Worm (Caenorhabditis elegans) whole organism, L1 larva: ENCODE results near the gene tbc-18.

Source experiments
- C16A3.4 ChIP-seq: fragments of 150-350 bp; optimal IDR thresholded peaks from 2 replicates; lab custom pipeline; 2014; ENCODE audit warnings: missing biosample characterization, missing genetic modification characterization
- F16B12.6 ChIP-seq: fragments of 150-350 bp; optimal IDR thresholded peaks from 2 replicates; lab custom pipeline; 2014; ENCODE audit warnings: missing biosample characterization, missing genetic modification characterization
- Y116A8C.19 ChIP-seq: sonication (generic microtip); optimal IDR thresholded peaks from 2 replicates; lab custom pipeline; 2016; ENCODE audit warnings: missing compliant biosample characterization, missing genetic modification characterization, borderline replicate concordance
- aha-1 ChIP-seq: fragments of 150-350 bp; optimal IDR thresholded peaks from 2 replicates; lab custom pipeline; 2014; ENCODE audit warnings: missing biosample characterization, missing genetic modification characterization
- aly-2 ChIP-seq: fragments of 150-350 bp; optimal IDR thresholded peaks from 2 replicates; lab custom pipeline; 2014; ENCODE audit warnings: missing biosample characterization, missing genetic modification characterization
- blmp-1 ChIP-seq: fragments of 150-350 bp; optimal IDR thresholded peaks from 2 replicates; lab custom pipeline; 2014; ENCODE audit warnings: missing biosample characterization, missing genetic modification characterization
- ceh-63 ChIP-seq: fragments of 200-800 bp; sonication (Bioruptor generic); optimal IDR thresholded peaks from 2 replicates; lab custom pipeline; 2018; ENCODE audit warnings: mild to moderate bottlenecking, missing genetic modification characterization, missing compliant biosample characterization
- ceh-8 ChIP-seq: fragments of 200-800 bp; sonication (Bioruptor generic); optimal IDR thresholded peaks from 2 replicates; lab custom pipeline; 2018; ENCODE audit warnings: mild to moderate bottlenecking, missing genetic modification characterization, moderate library complexity, missing compliant biosample characterization
- ceh-82 ChIP-seq, 3 experiments: fragments of 150-350 bp in 1 of 3; sonication (generic microtip) in 2 of 3; optimal IDR thresholded peaks; 2 replicates each; lab custom pipeline; 2014 to 2017; ENCODE audit warnings: missing biosample characterization in 3 of 3, missing genetic modification characterization in 3 of 3
- ces-1 ChIP-seq: fragments of 150-350 bp; optimal IDR thresholded peaks from 2 replicates; lab custom pipeline; 2014; ENCODE audit warnings: missing biosample characterization, missing genetic modification reagents, missing genetic modification characterization
- egl-27 ChIP-seq, 2 experiments: fragments of 150-350 bp in 1 of 2; sonication (generic microtip); optimal IDR thresholded peaks; 3 replicates each; lab custom pipeline; 2017 to 2018; ENCODE audit warnings: missing biosample characterization in 2 of 2, missing genetic modification characterization in 2 of 2, missing genetic modification reagents in 2 of 2
- elt-2 ChIP-seq: sonication (generic microtip); optimal IDR thresholded peaks from 2 replicates; lab custom pipeline; 2016; ENCODE audit warnings: missing genetic modification characterization, mild to moderate bottlenecking, inconsistent platforms, missing compliant biosample characterization, missing genetic modification reagents
- elt-3 ChIP-seq, 6 experiments: fragments of 150-350 bp in 1 of 6; sonication (generic microtip); optimal IDR thresholded peaks; 2 replicates each; lab custom pipeline; 2017 to 2018; ENCODE audit warnings: missing biosample characterization in 6 of 6, missing genetic modification characterization in 6 of 6, inconsistent platforms in 1 of 6
- ets-5 ChIP-seq: fragments of 200-800 bp; sonication (Bioruptor generic); IDR thresholded peaks from 2 replicates; pipeline ENCODE4 v1.3.6; 2022; ENCODE audit warnings: missing genetic modification characterization, missing compliant biosample characterization
- fkh-10 ChIP-seq: sonication (generic microtip); optimal IDR thresholded peaks from 2 replicates; lab custom pipeline; 2017; ENCODE audit warnings: missing biosample characterization, missing genetic modification reagents, missing genetic modification characterization
- fkh-4 ChIP-seq: sonication (generic microtip); optimal IDR thresholded peaks from 2 replicates; lab custom pipeline; 2016; ENCODE audit warnings: missing compliant biosample characterization, missing genetic modification characterization, borderline replicate concordance
- fkh-8 ChIP-seq: sonication (generic microtip); optimal IDR thresholded peaks from 2 replicates; lab custom pipeline; 2016; ENCODE audit warnings: mild to moderate bottlenecking, missing genetic modification characterization, missing compliant biosample characterization
- fos-1 ChIP-seq: fragments of 150-350 bp; optimal IDR thresholded peaks from 2 replicates; lab custom pipeline; 2014; ENCODE audit warnings: missing biosample characterization, missing genetic modification characterization
- grh-1 ChIP-seq: fragments of 200-800 bp; sonication (Bioruptor generic); IDR thresholded peaks from 2 replicates; pipeline ENCODE4 v1.3.6; 2022; ENCODE audit warnings: missing genetic modification reagents, missing genetic modification characterization, missing compliant biosample characterization
- hlh-17 ChIP-seq: fragments of 200-800 bp; sonication (Bioruptor generic); optimal IDR thresholded peaks from 2 replicates; lab custom pipeline; 2018; ENCODE audit warnings: missing genetic modification characterization, mild to moderate bottlenecking, missing compliant biosample characterization, moderate library complexity, borderline replicate concordance
- hlh-4 ChIP-seq: sonication (generic microtip); optimal IDR thresholded peaks from 2 replicates; lab custom pipeline; 2016; ENCODE audit warnings: mild to moderate bottlenecking, missing genetic modification characterization, missing compliant biosample characterization
- jun-1 ChIP-seq: fragments of 150-350 bp; optimal IDR thresholded peaks from 2 replicates; lab custom pipeline; 2014; ENCODE audit warnings: missing biosample characterization, missing genetic modification reagents, missing genetic modification characterization
- lin-13 ChIP-seq: fragments of 150-350 bp; optimal IDR thresholded peaks from 2 replicates; lab custom pipeline; 2014; ENCODE audit warnings: missing biosample characterization, missing genetic modification reagents, missing genetic modification characterization
- lin-15B ChIP-seq: fragments of 150-350 bp; sonication (generic microtip); optimal IDR thresholded peaks from 3 replicates; lab custom pipeline; 2014; ENCODE audit warnings: missing biosample characterization, missing genetic modification characterization
- lir-3 ChIP-seq: sonication (generic microtip); optimal IDR thresholded peaks from 2 replicates; lab custom pipeline; 2016; ENCODE audit warnings: mild to moderate bottlenecking, missing genetic modification characterization, moderate library complexity, missing compliant biosample characterization; ENCODE audit not compliant: poor library complexity
- mep-1 ChIP-seq: fragments of 150-350 bp; optimal IDR thresholded peaks from 2 replicates; lab custom pipeline; 2014; ENCODE audit warnings: missing biosample characterization, missing genetic modification characterization
- nhr-12 ChIP-seq: sonication (generic microtip); optimal IDR thresholded peaks from 2 replicates; lab custom pipeline; 2017; ENCODE audit warnings: missing biosample characterization, missing genetic modification characterization
- nhr-28 ChIP-seq: fragments of 150-350 bp; optimal IDR thresholded peaks from 2 replicates; lab custom pipeline; 2014; ENCODE audit warnings: missing biosample characterization, missing genetic modification characterization
- nhr-71 ChIP-seq: sonication (generic microtip); optimal IDR thresholded peaks from 2 replicates; lab custom pipeline; 2016; ENCODE audit warnings: mild to moderate bottlenecking, missing genetic modification characterization, moderate library complexity, missing compliant biosample characterization
- nhr-77 ChIP-seq: fragments of 150-350 bp; optimal IDR thresholded peaks from 2 replicates; lab custom pipeline; 2014; ENCODE audit warnings: missing biosample characterization, missing genetic modification characterization
- nhr-84 ChIP-seq: sonication (generic microtip); optimal IDR thresholded peaks from 2 replicates; lab custom pipeline; 2017; ENCODE audit warnings: missing biosample characterization, missing genetic modification characterization
- nhr-85 ChIP-seq: sonication (generic microtip); peaks from one replicate; lab custom pipeline; 2016; ENCODE audit warnings: missing genetic modification characterization, inconsistent platforms, missing compliant biosample characterization
- pag-3 ChIP-seq: sonication (generic microtip); optimal IDR thresholded peaks from 2 replicates; lab custom pipeline; 2017; ENCODE audit warnings: missing genetic modification characterization, mild to moderate bottlenecking, missing compliant biosample characterization, antibody characterized with exemption, borderline replicate concordance; ENCODE audit not compliant: insufficient read depth
- skn-1 ChIP-seq: fragments of 150-350 bp; optimal IDR thresholded peaks from 2 replicates; lab custom pipeline; 2014; ENCODE audit warnings: missing biosample characterization, missing genetic modification characterization
- snpc-4 ChIP-seq: fragments of 150-350 bp; optimal IDR thresholded peaks from 2 replicates; lab custom pipeline; 2014; ENCODE audit warnings: missing biosample characterization, missing genetic modification characterization
- snu-23 ChIP-seq: sonication (generic microtip); optimal IDR thresholded peaks from 2 replicates; lab custom pipeline; 2016; ENCODE audit warnings: missing genetic modification characterization, missing compliant biosample characterization
- sox-4 ChIP-seq: sonication (generic microtip); optimal IDR thresholded peaks from 2 replicates; lab custom pipeline; 2016; ENCODE audit warnings: missing genetic modification characterization, missing compliant biosample characterization
- sptf-1 ChIP-seq: fragments of 150-350 bp; optimal IDR thresholded peaks from 2 replicates; lab custom pipeline; 2014; ENCODE audit warnings: missing biosample characterization, missing genetic modification characterization
- sup-37 ChIP-seq: fragments of 200-800 bp; sonication (Bioruptor generic); optimal IDR thresholded peaks from 2 replicates; lab custom pipeline; 2018; ENCODE audit warnings: mild to moderate bottlenecking, missing genetic modification characterization, missing compliant biosample characterization
- tbx-2 ChIP-seq: sonication (generic microtip); optimal IDR thresholded peaks from 2 replicates; lab custom pipeline; 2016; ENCODE audit warnings: missing genetic modification characterization, missing compliant biosample characterization
- tlp-1 ChIP-seq: fragments of 150-350 bp; optimal IDR thresholded peaks from 2 replicates; lab custom pipeline; 2014; ENCODE audit warnings: missing biosample characterization, missing genetic modification characterization
- unc-130 ChIP-seq: fragments of 150-350 bp; optimal IDR thresholded peaks from 2 replicates; lab custom pipeline; 2017; ENCODE audit warnings: missing biosample characterization, missing genetic modification characterization, inconsistent platforms
- unc-86 ChIP-seq: sonication (generic microtip); optimal IDR thresholded peaks from 2 replicates; lab custom pipeline; 2016; ENCODE audit warnings: missing genetic modification characterization, missing compliant biosample characterization
- vab-15 ChIP-seq: sonication (generic microtip); optimal IDR thresholded peaks from 2 replicates; lab custom pipeline; 2017; ENCODE audit warnings: missing genotype, mild to moderate bottlenecking, missing genetic modification characterization, missing compliant biosample characterization
- zag-1 ChIP-seq: fragments of 150-350 bp; optimal IDR thresholded peaks from 2 replicates; lab custom pipeline; 2014; ENCODE audit warnings: missing biosample characterization, missing genetic modification characterization
- ztf-11 ChIP-seq, 2 experiments: sonication (generic microtip); optimal IDR thresholded peaks; 2 replicates each; lab custom pipeline; 2016 to 2017; ENCODE audit warnings: missing genetic modification characterization in 2 of 2, missing biosample characterization in 1 of 2, missing compliant biosample characterization in 1 of 2

Gene tbc-18

ce11 chrX:8392539-8392996 lies 14.2 kb downstream of the tbc-18 start, which contains the start of gene wrk-1:
Gene wrk-1, minus strand, starts transcription at chrX:8392589.
- no peak for TF ChIP-seq jun-1 (tag; lab: Kevin White, UChicago)
- TF ChIP-seq ets-5 (GFP tag; lab: Robert Waterston, UW) = 0 out of 2 replicates have a peak, but pooled peaks have one; percentile 20
- no peak for TF ChIP-seq fkh-8 (tag; lab: Kevin White, UChicago)

- TF ChIP-seq snpc-4 (tag; lab: Kevin White, UChicago) (no peak), aly-2 (tag; lab: Kevin White, UChicago) (no peak), blmp-1 (peak; percentile 10), tbx-2 (tag; lab: Kevin White, UChicago) (peak; percentile 61), ztf-11 (tag; optimal IDR thresholded peaks at IDR 0.05; lab: Kevin White, UChicago) (peak in 1 of 2 experiments; percentile 68), fos-1 (tag; lab: Kevin White, UChicago) (no peak), sup-37 (GFP tag; lab: Kevin White, UChicago) (no peak)
Observed at ce11 chrX:8394279-8394678, 15.9 kb downstream of the tbc-18 start.

- peak; percentile 96 for TF ChIP-seq nhr-71
- TF ChIP-seq sox-4 (tag; lab: Kevin White, UChicago) = peak; percentile 84
- peak; percentile 96 for TF ChIP-seq snu-23 (GFP tag; lab: Kevin White, UChicago)
- no peak for TF ChIP-seq sptf-1 (tag; lab: Kevin White, UChicago)
- TF ChIP-seq vab-15 = no peak
- peak; percentile 94 for TF ChIP-seq tbx-2 (tag; lab: Kevin White, UChicago)
- peak; percentile 3 for TF ChIP-seq hlh-4 (tag; lab: Kevin White, UChicago)
- peak; percentile 93 for TF ChIP-seq fkh-10
- TF ChIP-seq ceh-82 (tag; optimal IDR thresholded peaks at IDR 0.05; lab: Kevin White, UChicago) = peak; percentile 60 to 83 (median 74)
- no peak for TF ChIP-seq ceh-63 (GFP tag; lab: Kevin White, UChicago)
- TF ChIP-seq unc-130 (tag; lab: Kevin White, UChicago) = no peak
- TF ChIP-seq skn-1 (tag; lab: Kevin White, UChicago) = peak; percentile 78
- TF ChIP-seq nhr-28 (tag; lab: Kevin White, UChicago) = no peak
- TF ChIP-seq tlp-1 = no peak
- TF ChIP-seq aha-1 (tag; lab: Kevin White, UChicago) = no peak
- TF ChIP-seq elt-3 (tag; optimal IDR thresholded peaks at IDR 0.05; lab: Kevin White, UChicago) = peak in 3 of 6 experiments; percentile 4 to 83 (median 39)
- TF ChIP-seq mep-1 (tag; lab: Kevin White, UChicago) = peak; percentile 81
- TF ChIP-seq zag-1 = no peak
- peak; percentile 49 for TF ChIP-seq snpc-4 (tag; lab: Kevin White, UChicago)
- peak; percentile 80 for TF ChIP-seq ceh-8 (GFP tag; lab: Kevin White, UChicago)
- TF ChIP-seq nhr-12 (tag; lab: Kevin White, UChicago) = no peak
- peak; percentile 69 to 73 for TF ChIP-seq egl-27 (tag; optimal IDR thresholded peaks at IDR 0.05; lab: Kevin White, UChicago)
- peak; percentile 75 for TF ChIP-seq nhr-77 (tag; lab: Kevin White, UChicago)
- TF ChIP-seq elt-2 (tag; lab: Kevin White, UChicago) = peak; percentile 77
- no peak for TF ChIP-seq Y116A8C.19 (tag; lab: Kevin White, UChicago)
- TF ChIP-seq nhr-84 (tag; lab: Kevin White, UChicago) = no peak
- no peak for TF ChIP-seq lin-15B (tag; lab: Kevin White, UChicago)
- TF ChIP-seq ztf-11 (tag; optimal IDR thresholded peaks at IDR 0.05; lab: Kevin White, UChicago) = peak in 1 of 2 experiments; percentile 85
- peak; percentile 87 for TF ChIP-seq unc-86
- TF ChIP-seq pag-3 = peak; percentile 5
- TF ChIP-seq fkh-4 (tag; lab: Kevin White, UChicago) = no peak
- no peak for TF ChIP-seq hlh-17 (GFP tag; lab: Kevin White, UChicago)
- TF ChIP-seq ces-1 (GFP tag; lab: Kevin White, UChicago) = no peak
- TF ChIP-seq C16A3.4 (tag; lab: Kevin White, UChicago) = peak; percentile 88
- TF ChIP-seq lir-3 (tag; lab: Kevin White, UChicago) = peak; percentile 84
- no peak for TF ChIP-seq F16B12.6 (tag; lab: Kevin White, UChicago)
- TF ChIP-seq nhr-85 (tag; lab: Kevin White, UChicago) = peak; percentile 94
- peak; percentile 77 for TF ChIP-seq grh-1 (GFP tag; lab: Robert Waterston, UW)
- peak; percentile 80 for TF ChIP-seq lin-13 (GFP tag; lab: Kevin White, UChicago)
Observed at ce11 chrX:8404308-8405085, 26.1 kb downstream of the tbc-18 start.
